Worm (Caenorhabditis elegans) whole organism, early embryonic: ENCODE results near the gene gmap-3.

Experiments used
- B0310.2 ChIP-seq: sonication (generic microtip); optimal IDR thresholded peaks from 2 replicates; lab custom pipeline; 2016; ENCODE audit warnings: mild to moderate bottlenecking, missing genetic modification characterization, missing compliant biosample characterization
- F13C5.2 ChIP-seq: sonication (generic microtip); optimal IDR thresholded peaks from 2 replicates; lab custom pipeline; 2017; ENCODE audit warnings: mild to moderate bottlenecking, missing genetic modification characterization, inconsistent platforms, missing compliant biosample characterization
- aly-1 ChIP-seq: sonication (generic microtip); optimal IDR thresholded peaks from 2 replicates; lab custom pipeline; 2016; ENCODE audit warnings: missing genetic modification characterization, missing compliant biosample characterization
- ama-1 ChIP-seq: fragments of 150-350 bp; optimal IDR thresholded peaks from 2 replicates; lab custom pipeline; 2014
- ceh-13 ChIP-seq: fragments of 200-800 bp; sonication (Bioruptor generic); optimal IDR thresholded peaks from 2 replicates; lab custom pipeline; 2018; ENCODE audit warnings: mild to moderate bottlenecking, missing genetic modification characterization, missing compliant biosample characterization
- ceh-36 ChIP-seq: sonication (generic microtip); optimal IDR thresholded peaks from 2 replicates; lab custom pipeline; 2016; ENCODE audit warnings: missing genetic modification characterization, inconsistent platforms, missing compliant biosample characterization
- ets-7 ChIP-seq: sonication (generic microtip); optimal IDR thresholded peaks from 2 replicates; lab custom pipeline; 2016; ENCODE audit warnings: missing genotype, missing genetic modification characterization, missing compliant biosample characterization
- flt-1 ChIP-seq: fragments of 200-800 bp; sonication (Bioruptor generic); IDR thresholded peaks from 2 replicates; pipeline ENCODE4 v1.3.6; 2022; ENCODE audit warnings: missing genetic modification characterization, missing compliant biosample characterization
- hmbx-1 ChIP-seq: sonication (generic microtip); optimal IDR thresholded peaks from 2 replicates; lab custom pipeline; 2016; ENCODE audit warnings: mild to moderate bottlenecking, missing genetic modification characterization, missing compliant biosample characterization
- hmg-4 ChIP-seq: fragments of 200-800 bp; sonication (Bioruptor generic); optimal IDR thresholded peaks from 2 replicates; lab custom pipeline; 2018; ENCODE audit warnings: mild to moderate bottlenecking, missing genetic modification characterization, missing compliant biosample characterization
- hnd-1 ChIP-seq: sonication (generic microtip); optimal IDR thresholded peaks from 2 replicates; lab custom pipeline; 2016; ENCODE audit warnings: missing genetic modification characterization, missing compliant biosample characterization
- pes-1 ChIP-seq: fragments of 200-800 bp; sonication (Bioruptor generic); IDR thresholded peaks from 2 replicates; pipeline ENCODE4 v1.3.6; 2022; ENCODE audit warnings: missing genetic modification reagents, missing genetic modification characterization, missing compliant biosample characterization
- scrt-1 ChIP-seq: fragments of 200-800 bp; sonication (Bioruptor generic); IDR thresholded peaks from 2 replicates; pipeline ENCODE4 v1.3.6; 2022; ENCODE audit warnings: missing genetic modification characterization, missing compliant biosample characterization
- sea-1 ChIP-seq: fragments of 200-800 bp; sonication (Bioruptor generic); conservative IDR thresholded peaks from 2 replicates; pipeline ENCODE4 v1.3.6; 2022; ENCODE audit warnings: missing genetic modification characterization, missing compliant biosample characterization
- tbx-11 ChIP-seq: fragments of 200-800 bp; sonication (Bioruptor generic); IDR thresholded peaks from 2 replicates; pipeline ENCODE4 v1.3.6; 2022; ENCODE audit warnings: missing genetic modification characterization, missing compliant biosample characterization
- tbx-37 ChIP-seq: fragments of 200-800 bp; sonication (Bioruptor generic); conservative IDR thresholded peaks from 2 replicates; pipeline ENCODE4 v1.3.6; 2022; ENCODE audit warnings: missing genetic modification reagents, missing genetic modification characterization, missing compliant biosample characterization
- tra-4 ChIP-seq: sonication (generic microtip); optimal IDR thresholded peaks from 2 replicates; lab custom pipeline; 2017; ENCODE audit warnings: missing genetic modification characterization, missing compliant biosample characterization

Gene gmap-3

ce11 chrX:12928753-12929152 is 12.0 kb downstream of the gmap-3 start:
- no peak for TF ChIP-seq B0310.2
- TF ChIP-seq ets-7 (tag; lab: Kevin White, UChicago): no peak
- no peak for TF ChIP-seq hmbx-1 (tag; lab: Kevin White, UChicago)
- TF ChIP-seq F13C5.2 (tag; lab: Kevin White, UChicago): no peak
- no peak for TF ChIP-seq ama-1 (lab: Kevin White, UChicago)

- TF ChIP-seq ama-1 (lab: Kevin White, UChicago) (no peak), aly-1 (tag; lab: Kevin White, UChicago) (no peak), tbx-11 (GFP tag; lab: Robert Waterston, UW) (no peak), flt-1 (GFP tag; lab: Robert Waterston, UW) (no peak), hmg-4 (GFP tag; lab: Kevin White, UChicago) (no peak), hmbx-1 (tag; lab: Kevin White, UChicago) (no peak), ets-7 (tag; lab: Kevin White, UChicago) (no peak), scrt-1 (GFP tag; lab: Robert Waterston, UW) (no peak), pes-1 (GFP tag; lab: Robert Waterston, UW) (no peak), tbx-37 (no peak), tra-4 (no peak), hnd-1 (tag; lab: Kevin White, UChicago) (no peak), F13C5.2 (tag; lab: Kevin White, UChicago) (no peak), ceh-36 (tag; lab: Kevin White, UChicago) (no peak), B0310.2 (no peak), sea-1 (GFP tag; lab: Robert Waterston, UW) (no peak), ceh-13 (GFP tag; lab: Kevin White, UChicago) (no peak)
Measured at ce11 chrX:12926998-12927397, 13.8 kb downstream of the gmap-3 start.

- TF ChIP-seq tbx-37 (no peak), ama-1 (lab: Kevin White, UChicago) (no peak), tbx-11 (GFP tag; lab: Robert Waterston, UW) (no peak), scrt-1 (GFP tag; lab: Robert Waterston, UW) (no peak)
Measured at ce11 chrX:12918454-12918853, 22.3 kb downstream of the gmap-3 start.

- TF ChIP-seq tra-4: no peak
- TF ChIP-seq hmg-4 (GFP tag; lab: Kevin White, UChicago): no peak
- no peak for TF ChIP-seq pes-1 (GFP tag; lab: Robert Waterston, UW)
- TF ChIP-seq hnd-1 (tag; lab: Kevin White, UChicago): no peak
- no peak for TF ChIP-seq F13C5.2 (tag; lab: Kevin White, UChicago)
- TF ChIP-seq hmbx-1 (tag; lab: Kevin White, UChicago): no peak
- TF ChIP-seq sea-1 (GFP tag; lab: Robert Waterston, UW): no peak
- TF ChIP-seq tbx-11 (GFP tag; lab: Robert Waterston, UW): no peak
- no peak for TF ChIP-seq aly-1 (tag; lab: Kevin White, UChicago)
- TF ChIP-seq B0310.2: no peak
Measured at ce11 chrX:12916418-12916817, 24.3 kb downstream of the gmap-3 start.

- TF ChIP-seq hmbx-1 (tag; lab: Kevin White, UChicago) (no peak), ama-1 (lab: Kevin White, UChicago) (no peak), tbx-37 (no peak), flt-1 (GFP tag; lab: Robert Waterston, UW) (no peak), tra-4 (no peak), sea-1 (GFP tag; lab: Robert Waterston, UW) (no peak), B0310.2 (no peak), tbx-11 (GFP tag; lab: Robert Waterston, UW) (no peak), F13C5.2 (tag; lab: Kevin White, UChicago) (no peak), hnd-1 (tag; lab: Kevin White, UChicago) (no peak), ceh-13 (GFP tag; lab: Kevin White, UChicago) (no peak), ceh-36 (tag; lab: Kevin White, UChicago) (no peak), hmg-4 (GFP tag; lab: Kevin White, UChicago) (no peak), aly-1 (tag; lab: Kevin White, UChicago) (no peak)
Measured at ce11 chrX:12915693-12916092, 25.1 kb downstream of the gmap-3 start.

ce11 chrX:12915058-12915457 is 25.7 kb downstream of the gmap-3 start:
- TF ChIP-seq tbx-37: no peak
- no peak for TF ChIP-seq pes-1 (GFP tag; lab: Robert Waterston, UW)
- TF ChIP-seq tbx-11 (GFP tag; lab: Robert Waterston, UW): no peak
- TF ChIP-seq ceh-36 (tag; lab: Kevin White, UChicago): no peak

- TF ChIP-seq hmbx-1 (tag; lab: Kevin White, UChicago) (no peak), sea-1 (GFP tag; lab: Robert Waterston, UW) (no peak), tbx-11 (GFP tag; lab: Robert Waterston, UW) (no peak), flt-1 (GFP tag; lab: Robert Waterston, UW) (no peak), ama-1 (lab: Kevin White, UChicago) (no peak), B0310.2 (no peak), tra-4 (no peak), ceh-36 (tag; lab: Kevin White, UChicago) (no peak), pes-1 (GFP tag; lab: Robert Waterston, UW) (no peak), hmg-4 (GFP tag; lab: Kevin White, UChicago) (no peak), F13C5.2 (tag; lab: Kevin White, UChicago) (no peak), scrt-1 (GFP tag; lab: Robert Waterston, UW) (no peak), aly-1 (tag; lab: Kevin White, UChicago) (no peak), ets-7 (tag; lab: Kevin White, UChicago) (no peak), hnd-1 (tag; lab: Kevin White, UChicago) (no peak), ceh-13 (GFP tag; lab: Kevin White, UChicago) (no peak), tbx-37 (no peak)
Measured at ce11 chrX:12914209-12914608, 26.5 kb downstream of the gmap-3 start.
